Worm (Caenorhabditis elegans) whole organism, L2 larva: ENCODE results near the gene C50H11.8.

Experiments used
- C34F6.9 ChIP-seq: fragments of 150-350 bp; optimal IDR thresholded peaks from 2 replicates; lab custom pipeline; 2014; ENCODE audit warnings: missing biosample characterization, missing genetic modification characterization
- F13H6.1 ChIP-seq: sonication (generic microtip); optimal IDR thresholded peaks from 2 replicates; lab custom pipeline; 2016; ENCODE audit warnings: missing genetic modification characterization, missing compliant biosample characterization
- R02D3.7 ChIP-seq: fragments of 150-350 bp; optimal IDR thresholded peaks from 2 replicates; lab custom pipeline; 2014; ENCODE audit warnings: missing biosample characterization, missing genetic modification characterization
- Y55F3AM.14 ChIP-seq: fragments of 200-800 bp; sonication (Bioruptor generic); optimal IDR thresholded peaks from 2 replicates; lab custom pipeline; 2018; ENCODE audit warnings: mild to moderate bottlenecking, missing genetic modification characterization, missing compliant biosample characterization
- ama-1 ChIP-seq: fragments of 150-350 bp; optimal IDR thresholded peaks from 2 replicates; lab custom pipeline; 2018; ENCODE audit warnings: inconsistent platforms
- ceh-16 ChIP-seq: fragments of 150-350 bp; optimal IDR thresholded peaks from 2 replicates; lab custom pipeline; 2014; ENCODE audit warnings: missing biosample characterization, missing genetic modification characterization
- ceh-82 ChIP-seq: fragments of 150-350 bp; optimal IDR thresholded peaks from 2 replicates; lab custom pipeline; 2014; ENCODE audit warnings: missing biosample characterization, missing genetic modification characterization
- dmd-4 ChIP-seq: sonication (generic microtip); optimal IDR thresholded peaks from 2 replicates; lab custom pipeline; 2017; ENCODE audit warnings: missing biosample characterization, missing genetic modification characterization
- elt-1 ChIP-seq: fragments of 150-350 bp; optimal IDR thresholded peaks from 2 replicates; lab custom pipeline; 2014; ENCODE audit warnings: missing biosample characterization, missing genetic modification characterization
- elt-3 ChIP-seq: sonication (generic microtip); optimal IDR thresholded peaks from 2 replicates; lab custom pipeline; 2017; ENCODE audit warnings: missing biosample characterization, missing genetic modification characterization
- fos-1 ChIP-seq: fragments of 150-350 bp; optimal IDR thresholded peaks from 2 replicates; lab custom pipeline; 2014; ENCODE audit warnings: missing biosample characterization, missing genetic modification characterization
- gmeb-1 ChIP-seq: fragments of 150-350 bp; optimal IDR thresholded peaks from 2 replicates; lab custom pipeline; 2014; ENCODE audit warnings: missing biosample characterization, missing genetic modification characterization
- lin-11 ChIP-seq: fragments of 150-350 bp; sonication (generic microtip); optimal IDR thresholded peaks from 2 replicates; lab custom pipeline; 2014; ENCODE audit warnings: missing biosample characterization, missing genetic modification characterization, inconsistent platforms, mixed read lengths
- lin-13 ChIP-seq: fragments of 150-350 bp; optimal IDR thresholded peaks from 2 replicates; lab custom pipeline; 2014; ENCODE audit warnings: missing biosample characterization, missing genetic modification reagents, missing genetic modification characterization
- lin-39 ChIP-seq: fragments of 150-350 bp; optimal IDR thresholded peaks from 2 replicates; lab custom pipeline; 2014; ENCODE audit warnings: missing biosample characterization, missing genetic modification reagents, missing genetic modification characterization
- mab-5 ChIP-seq: fragments of 150-350 bp; optimal IDR thresholded peaks from 2 replicates; lab custom pipeline; 2014; ENCODE audit warnings: missing biosample characterization, missing genetic modification characterization
- mbf-1 ChIP-seq: sonication (generic microtip); optimal IDR thresholded peaks from 2 replicates; lab custom pipeline; 2017; ENCODE audit warnings: missing biosample characterization, missing genetic modification characterization
- mdl-1 ChIP-seq, 2 experiments: fragments of 150-350 bp in 1 of 2; sonication (generic microtip) in 1 of 2; optimal IDR thresholded peaks; 2 replicates each; lab custom pipeline; 2017; ENCODE audit warnings: missing biosample characterization in 2 of 2, missing genetic modification characterization in 2 of 2
- nhr-12 ChIP-seq: fragments of 150-350 bp; optimal IDR thresholded peaks from 2 replicates; lab custom pipeline; 2014; ENCODE audit warnings: missing biosample characterization, missing genetic modification characterization
- nhr-129 ChIP-seq: fragments of 150-350 bp; optimal IDR thresholded peaks from 2 replicates; lab custom pipeline; 2014; ENCODE audit warnings: missing biosample characterization, missing genetic modification characterization
- nhr-21 ChIP-seq: fragments of 150-350 bp; optimal IDR thresholded peaks from 2 replicates; lab custom pipeline; 2014; ENCODE audit warnings: missing biosample characterization, missing genetic modification characterization
- nhr-23 ChIP-seq: fragments of 150-350 bp; optimal IDR thresholded peaks from 2 replicates; lab custom pipeline; 2014; ENCODE audit warnings: missing biosample characterization, missing genetic modification reagents, missing genetic modification characterization
- nhr-237 ChIP-seq: fragments of 150-350 bp; optimal IDR thresholded peaks from 2 replicates; lab custom pipeline; 2014; ENCODE audit warnings: missing biosample characterization, missing genetic modification characterization
- nhr-25 ChIP-seq: fragments of 150-350 bp; sonication (generic microtip); optimal IDR thresholded peaks from 3 replicates; lab custom pipeline; 2014; ENCODE audit warnings: missing biosample characterization, missing genetic modification characterization
- nhr-6 ChIP-seq: fragments of 150-350 bp; optimal IDR thresholded peaks from 2 replicates; lab custom pipeline; 2014; ENCODE audit warnings: missing biosample characterization, missing genetic modification characterization
- nhr-77 ChIP-seq: fragments of 150-350 bp; optimal IDR thresholded peaks from 2 replicates; lab custom pipeline; 2014; ENCODE audit warnings: missing biosample characterization, missing genetic modification characterization
- peb-1 ChIP-seq: fragments of 150-350 bp; optimal IDR thresholded peaks from 2 replicates; lab custom pipeline; 2014; ENCODE audit warnings: missing biosample characterization, missing genetic modification characterization
- sem-4 ChIP-seq: fragments of 150-350 bp; optimal IDR thresholded peaks from 2 replicates; lab custom pipeline; 2014; ENCODE audit warnings: missing biosample characterization, missing genetic modification reagents, missing genetic modification characterization
- skn-1 ChIP-seq: sonication (generic microtip); optimal IDR thresholded peaks from 2 replicates; lab custom pipeline; 2017; ENCODE audit warnings: missing biosample characterization, missing genetic modification characterization
- sma-3 ChIP-seq: sonication (generic microtip); optimal IDR thresholded peaks from 2 replicates; lab custom pipeline; 2016; ENCODE audit warnings: missing genetic modification reagents, missing genetic modification characterization, missing compliant biosample characterization
- sma-9 ChIP-seq, 2 experiments: fragments of 150-350 bp in 1 of 2; sonication (generic microtip) in 1 of 2; optimal IDR thresholded peaks; 2 replicates each; lab custom pipeline; 2014 to 2016; ENCODE audit warnings: missing genetic modification characterization in 2 of 2, mild to moderate bottlenecking in 1 of 2, missing biosample characterization in 1 of 2, missing compliant biosample characterization in 1 of 2, missing genetic modification reagents in 1 of 2, moderate library complexity in 1 of 2
- snpc-4 ChIP-seq: fragments of 150-350 bp; optimal IDR thresholded peaks from 2 replicates; lab custom pipeline; 2014; ENCODE audit warnings: missing biosample characterization, missing genetic modification characterization
- unc-39 ChIP-seq: fragments of 150-350 bp; optimal IDR thresholded peaks from 2 replicates; lab custom pipeline; 2014; ENCODE audit warnings: missing biosample characterization, missing genetic modification characterization
- unc-55 ChIP-seq: fragments of 150-350 bp; sonication (generic microtip); optimal IDR thresholded peaks from 3 replicates; lab custom pipeline; 2014; ENCODE audit warnings: missing biosample characterization, missing genetic modification reagents, missing genetic modification characterization
- unc-62 ChIP-seq: fragments of 150-350 bp; optimal IDR thresholded peaks from 2 replicates; lab custom pipeline; 2014; ENCODE audit warnings: missing biosample characterization, missing genetic modification reagents, missing genetic modification characterization
- zag-1 ChIP-seq: fragments of 150-350 bp; optimal IDR thresholded peaks from 2 replicates; lab custom pipeline; 2014; ENCODE audit warnings: missing biosample characterization, missing genetic modification characterization
- ztf-11 ChIP-seq: sonication (generic microtip); optimal IDR thresholded peaks from 2 replicates; lab custom pipeline; 2017; ENCODE audit warnings: missing biosample characterization, missing genetic modification characterization
- ztf-4 ChIP-seq: fragments of 150-350 bp; optimal IDR thresholded peaks from 2 replicates; lab custom pipeline; 2014; ENCODE audit warnings: missing biosample characterization, missing genetic modification characterization

C50H11.8 gene

DNA sequence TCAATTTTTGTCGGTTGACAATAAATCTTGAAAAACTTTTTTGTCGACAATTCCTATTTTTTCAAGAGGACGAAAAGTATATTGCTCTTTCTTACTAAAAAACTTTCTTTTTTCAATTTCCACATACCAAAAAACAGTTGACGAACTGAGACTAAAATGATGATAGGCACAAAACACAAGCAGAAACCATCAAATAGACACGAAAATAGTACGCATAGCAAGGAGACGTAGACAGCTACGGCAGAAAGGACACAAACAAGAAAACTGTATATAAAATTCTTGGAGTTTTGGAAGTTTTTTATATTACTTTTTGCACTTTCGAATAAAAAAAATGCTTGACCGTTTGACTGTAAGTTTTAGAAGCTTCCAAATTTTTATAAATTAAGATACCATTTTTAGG, 40.2 kb upstream of the C50H11.8 start, which contains the start of gene K12D9.1:
Gene K12D9.1 (plus strand): TSS at position 301 of the 400 bp plus-strand sequence.
- TF ChIP-seq unc-62 (GFP tag; lab: Kevin White, UChicago) (no peak), Y55F3AM.14 (GFP tag; lab: Kevin White, UChicago) (no peak), nhr-77 (tag; lab: Kevin White, UChicago) (no peak), nhr-23 (tag; lab: Kevin White, UChicago) (no peak), elt-1 (no peak), fos-1 (tag; lab: Kevin White, UChicago) (no peak), unc-55 (GFP tag; lab: Kevin White, UChicago) (no peak), mbf-1 (tag; lab: Kevin White, UChicago) (no peak), nhr-12 (tag; lab: Kevin White, UChicago) (no peak), ceh-82 (tag; lab: Kevin White, UChicago) (no peak), nhr-6 (tag; lab: Kevin White, UChicago) (no peak), lin-39 (tag; lab: Kevin White, UChicago) (no peak), R02D3.7 (tag; lab: Kevin White, UChicago) (no peak), skn-1 (tag; lab: Kevin White, UChicago) (no peak)

DNA sequence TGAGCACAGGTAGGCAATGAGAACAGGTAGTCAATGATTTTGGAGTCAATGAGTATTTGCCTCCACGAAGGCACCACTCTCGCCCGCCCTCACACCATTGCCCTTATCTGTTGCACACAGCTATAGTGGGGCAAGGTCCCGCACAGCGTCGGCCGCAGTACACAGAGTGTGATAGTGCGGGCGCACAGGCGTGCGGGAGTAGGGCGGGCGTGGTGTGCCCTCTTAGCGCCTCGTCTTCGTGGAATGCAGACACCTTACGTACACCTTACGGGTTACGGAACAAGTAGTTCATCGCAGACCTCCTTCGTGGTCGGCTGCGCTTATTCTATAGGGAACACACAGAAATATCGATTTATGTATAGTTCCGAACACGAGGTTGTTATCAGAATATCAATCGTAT, 36.4 kb upstream of the C50H11.8 start:
- TF ChIP-seq ama-1 = no peak
- TF ChIP-seq lin-13 (GFP tag; lab: Kevin White, UChicago) = no peak
- TF ChIP-seq R02D3.7 (tag; lab: Kevin White, UChicago) = no peak
- TF ChIP-seq nhr-25 (tag; lab: Kevin White, UChicago) = no peak
- no peak for TF ChIP-seq peb-1 (tag; lab: Kevin White, UChicago)
- TF ChIP-seq nhr-237 (tag; lab: Kevin White, UChicago) = no peak
- no peak for TF ChIP-seq nhr-129 (tag; lab: Kevin White, UChicago)
- no peak for TF ChIP-seq ceh-16 (tag; lab: Kevin White, UChicago)
- TF ChIP-seq gmeb-1 (tag; lab: Kevin White, UChicago) = no peak
- no peak for TF ChIP-seq nhr-12 (tag; lab: Kevin White, UChicago)
- TF ChIP-seq, all 48 proteins: peak for 0

DNA sequence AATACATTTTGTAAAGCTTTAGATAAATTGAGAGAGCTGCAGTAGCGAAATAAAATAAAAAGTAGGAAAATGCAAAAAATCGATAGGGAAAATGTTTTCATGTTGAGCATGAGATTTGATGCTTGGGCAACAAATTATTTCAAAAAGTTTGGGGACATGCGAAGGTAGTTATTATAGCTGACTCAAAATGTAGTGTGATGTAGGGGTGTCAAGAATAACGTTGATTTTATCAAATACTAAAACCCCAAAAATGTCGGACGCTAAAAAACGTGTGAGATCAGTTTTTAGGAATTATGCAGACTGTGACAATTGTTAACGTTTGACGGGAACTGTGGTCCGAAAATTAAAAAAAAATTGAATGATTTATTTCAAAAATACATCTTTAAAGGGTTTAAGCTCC, 33.0 kb upstream of the C50H11.8 start, which contains the start of gene irld-12:
Gene irld-12 (minus strand): TSS at position 101 of the 400 bp plus-strand sequence.
- TF ChIP-seq sma-9 (GFP tag; optimal IDR thresholded peaks at IDR 0.05; lab: Kevin White, UChicago) (no peak), sma-9 (tag; optimal IDR thresholded peaks at IDR 0.05; lab: Kevin White, UChicago) (no peak), nhr-129 (tag; lab: Kevin White, UChicago) (no peak), unc-39 (tag; lab: Kevin White, UChicago) (no peak), fos-1 (tag; lab: Kevin White, UChicago) (no peak), nhr-21 (no peak), snpc-4 (no peak), elt-3 (no peak), nhr-23 (tag; lab: Kevin White, UChicago) (no peak), nhr-237 (tag; lab: Kevin White, UChicago) (no peak), sem-4 (tag; lab: Kevin White, UChicago) (no peak), R02D3.7 (tag; lab: Kevin White, UChicago) (no peak)

DNA sequence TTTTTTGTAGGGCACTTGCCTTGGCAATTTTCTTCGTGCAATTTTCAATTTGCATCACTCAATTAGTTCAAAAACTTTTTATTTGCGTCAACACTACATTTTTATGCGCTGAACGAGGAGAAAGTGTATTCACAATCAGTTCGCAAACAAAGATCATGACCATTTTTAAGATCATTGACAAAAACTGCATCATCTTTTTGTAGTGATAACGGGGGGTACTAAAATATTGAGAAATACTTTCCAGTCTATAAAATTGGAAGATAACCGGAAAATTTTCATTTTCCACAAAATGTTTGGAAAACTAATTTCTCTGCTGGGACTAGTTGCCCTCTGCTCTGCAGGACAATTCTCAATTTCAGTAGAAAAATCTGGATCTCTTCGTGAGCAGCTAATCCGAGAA, 30.1 kb upstream of the C50H11.8 start, which contains the start of gene asp-8:
Gene asp-8 (plus strand): TSS at position 276 of the 400 bp plus-strand sequence.
- TF ChIP-seq fos-1 (tag; lab: Kevin White, UChicago) (peak; percentile 28), nhr-23 (tag; lab: Kevin White, UChicago) (no peak), sma-9 (GFP tag; optimal IDR thresholded peaks at IDR 0.05; lab: Kevin White, UChicago) (peak; percentile 45), sma-9 (tag; optimal IDR thresholded peaks at IDR 0.05; lab: Kevin White, UChicago) (no peak), C34F6.9 (no peak), nhr-12 (tag; lab: Kevin White, UChicago) (no peak), nhr-25 (tag; lab: Kevin White, UChicago) (no peak), R02D3.7 (tag; lab: Kevin White, UChicago) (no peak)

DNA sequence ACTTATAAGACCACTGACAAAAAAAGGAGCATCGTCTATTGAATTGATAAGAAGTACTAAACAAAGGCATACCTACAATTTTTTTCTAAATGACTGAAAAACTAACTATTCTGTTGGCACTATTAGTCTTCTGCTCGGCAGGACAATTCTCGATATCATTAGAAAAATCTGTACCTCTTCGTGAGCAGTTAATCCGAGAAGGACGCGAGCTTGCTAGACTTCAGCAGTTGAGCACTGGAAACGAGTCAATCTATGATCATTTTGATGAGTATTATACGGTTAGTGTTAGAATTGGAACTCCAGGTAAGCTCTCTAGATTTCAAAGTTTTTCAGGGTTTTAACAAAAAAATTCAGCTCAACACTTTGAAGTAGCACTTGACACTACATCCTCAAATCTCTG, 26.1 kb upstream of the C50H11.8 start, which contains the start of gene asp-7:
Gene asp-7 (plus strand): TSS at position 81 of the 400 bp plus-strand sequence.
- TF ChIP-seq nhr-21 (no peak), sma-3 (GFP tag; lab: Kevin White, UChicago) (no peak), ztf-4 (tag; lab: Kevin White, UChicago) (no peak), F13H6.1 (no peak), zag-1 (tag; lab: Kevin White, UChicago) (no peak), mab-5 (tag; lab: Kevin White, UChicago) (no peak), ztf-11 (no peak), lin-39 (tag; lab: Kevin White, UChicago) (no peak), elt-3 (no peak), Y55F3AM.14 (GFP tag; lab: Kevin White, UChicago) (no peak), lin-11 (tag; lab: Kevin White, UChicago) (no peak), dmd-4 (tag; lab: Kevin White, UChicago) (no peak), unc-55 (GFP tag; lab: Kevin White, UChicago) (no peak), nhr-12 (tag; lab: Kevin White, UChicago) (no peak), nhr-129 (tag; lab: Kevin White, UChicago) (no peak), mdl-1 (tag; optimal IDR thresholded peaks at IDR 0.05; lab: Kevin White, UChicago) (no peak)
